2 fruit fly cellular contexts compared by ENCODE assay signal in the genomic region with DNA sequence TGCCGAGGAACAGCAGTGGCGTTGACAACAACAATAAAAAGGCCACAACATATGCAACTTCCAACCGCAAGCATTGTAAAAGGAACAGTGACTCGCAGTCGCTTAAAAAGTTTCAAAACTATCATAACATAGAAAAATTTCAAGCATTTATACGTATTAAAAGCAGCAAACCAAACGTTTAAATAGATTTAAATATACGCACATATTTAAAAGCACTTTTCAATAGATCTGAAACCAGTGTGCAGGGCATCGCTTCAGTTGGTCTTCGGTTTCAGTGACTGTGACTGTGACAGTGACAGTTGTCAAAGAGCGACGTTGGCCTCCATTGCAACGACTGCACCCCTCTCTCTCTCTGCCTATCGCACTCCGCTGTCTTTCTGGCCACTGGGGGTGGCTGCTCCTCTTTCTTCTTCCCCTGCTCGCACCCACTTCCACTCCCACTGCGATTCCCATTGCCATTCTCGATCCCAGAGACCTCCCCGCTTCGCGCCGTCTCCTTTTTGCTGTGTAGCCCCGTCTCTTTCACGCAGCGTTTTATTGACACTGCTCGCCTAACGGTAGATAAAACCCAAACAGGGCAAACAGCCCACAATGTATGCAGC.
TF ChIP-seq lines count a peak whose summit lies in the region.

No protein-coding gene starts in this region.

TF ChIP-seq in whole organism, embryonic, 481 proteins besides CTCF, POLR2A, EP300 and RAD21 (continued from another document and continues in another):
- TF ChIP-seq Med (GFP tag; lab: Kevin White, UChicago) (peak; percentile 94), CG12104 (GFP tag; optimal IDR thresholded peaks at IDR 0.05; lab: Kevin White, UChicago) (no peak), NK7.1 (GFP tag; optimal IDR thresholded peaks at IDR 0.05; lab: Kevin White, UChicago) (no peak), hb (GFP tag; IDR thresholded peaks at IDR 0.05; lab: Robert Waterston, UW; ENCODE audit: partially characterized antibody) (peak; percentile 55; the same call in 2 of the 3 replicates), rib (GFP tag; IDR thresholded peaks at IDR 0.05; lab: Robert Waterston, UW) (no peak), CG31388 (GFP tag; optimal IDR thresholded peaks at IDR 0.05; lab: Kevin White, UChicago) (peak; percentile 22), Myb (GFP tag; optimal IDR thresholded peaks at IDR 0.05; lab: Kevin White, UChicago) (peak; percentile 37), prd (optimal IDR thresholded peaks at IDR 0.05; lab: Kevin White, UChicago) (no peak), prd (GFP tag; IDR thresholded peaks at IDR 0.05; lab: Robert Waterston, UW) (peak; percentile 93), Dbx (GFP tag; IDR thresholded peaks at IDR 0.05; lab: Robert Waterston, UW) (no peak), CG10209 (GFP tag; optimal IDR thresholded peaks at IDR 0.05; lab: Kevin White, UChicago) (peak; percentile 76), cwo (GFP tag; optimal IDR thresholded peaks at IDR 0.05; lab: Kevin White, UChicago) (peak; percentile 56), CG12659 (GFP tag; optimal IDR thresholded peaks at IDR 0.05; lab: Kevin White, UChicago) (peak; percentile 43), CG13624 (GFP tag; optimal IDR thresholded peaks at IDR 0.05; lab: Kevin White, UChicago) (peak; percentile 38), CG8944 (GFP tag; optimal IDR thresholded peaks at IDR 0.05; lab: Kevin White, UChicago) (peak; percentile 60), corto (GFP tag; optimal IDR thresholded peaks at IDR 0.05; lab: Kevin White, UChicago) (peak; percentile 42), ac (GFP tag; optimal IDR thresholded peaks at IDR 0.05; lab: Kevin White, UChicago) (no peak), NC2α (GFP tag; optimal IDR thresholded peaks at IDR 0.05; lab: Kevin White, UChicago) (no peak), cad (GFP tag; optimal IDR thresholded peaks at IDR 0.05; lab: Kevin White, UChicago) (no peak), CG10321 (GFP tag; IDR thresholded peaks at IDR 0.05; lab: Robert Waterston, UW) (peak; percentile 32; the same call in 1 of the 2 replicates), CG9437 (GFP tag; optimal IDR thresholded peaks at IDR 0.05; lab: Kevin White, UChicago) (peak; percentile 54), zen (tag; optimal IDR thresholded peaks at IDR 0.05; lab: Kevin White, UChicago) (peak; percentile 48), ssp (GFP tag; IDR thresholded peaks at IDR 0.05; lab: Robert Waterston, UW) (peak; percentile 70), E2f2 (GFP tag; IDR thresholded peaks at IDR 0.05; lab: Robert Waterston, UW) (peak; percentile 68; the same call in 1 of the 2 replicates), Max (GFP tag; optimal IDR thresholded peaks at IDR 0.05; lab: Kevin White, UChicago) (peak; percentile 1), CG32772 (GFP tag; IDR thresholded peaks at IDR 0.05; lab: Robert Waterston, UW) (peak; percentile 92), CG12769 (tag; optimal IDR thresholded peaks at IDR 0.05; lab: Kevin White, UChicago) (peak; percentile 57), CG33213 (GFP tag; optimal IDR thresholded peaks at IDR 0.05; lab: Kevin White, UChicago) (peak; percentile 52), PHDP (tag; optimal IDR thresholded peaks at IDR 0.05; lab: Kevin White, UChicago) (peak; percentile 82), sob (GFP tag; IDR thresholded peaks at IDR 0.05; lab: Robert Waterston, UW) (peak; percentile 78), Gsc (GFP tag; IDR thresholded peaks at IDR 0.05; lab: Robert Waterston, UW) (peak; percentile 77), eyg (GFP tag; optimal IDR thresholded peaks at IDR 0.05; lab: Kevin White, UChicago) (peak; percentile 58), z (GFP tag; IDR thresholded peaks at IDR 0.05; lab: Robert Waterston, UW) (peak; percentile 50; the same call in 1 of the 3 replicates), CG7987 (GFP tag; optimal IDR thresholded peaks at IDR 0.05; lab: Kevin White, UChicago) (no peak), CG4328 (GFP tag; optimal IDR thresholded peaks at IDR 0.05; lab: Kevin White, UChicago) (no peak), lola (GFP tag; optimal IDR thresholded peaks at IDR 0.05; lab: Kevin White, UChicago) (peak in 1 of 3 experiments; percentile 48), ttk (GFP tag; IDR thresholded peaks at IDR 0.05; lab: Robert Waterston, UW) (peak; percentile 92), B-H1 (GFP tag; IDR thresholded peaks at IDR 0.05; lab: Robert Waterston, UW) (peak; percentile 90), CG6854 (GFP tag; optimal IDR thresholded peaks at IDR 0.05; lab: Kevin White, UChicago) (no peak), Dll (GFP tag; IDR thresholded peaks at IDR 0.05; lab: Robert Waterston, UW; ENCODE audit: partially characterized antibody) (0 out of 4 replicates have a peak, but pooled peaks have one; percentile 27), CG12744 (GFP tag; optimal IDR thresholded peaks at IDR 0.05; lab: Kevin White, UChicago) (no peak), psq (GFP tag; optimal IDR thresholded peaks at IDR 0.05; lab: Kevin White, UChicago) (no peak), yki (optimal IDR thresholded peaks at IDR 0.05; lab: Kevin White, UChicago) (no peak), CG2199 (GFP tag; IDR thresholded peaks at IDR 0.05; lab: Robert Waterston, UW) (peak; percentile 79; the same call in 2 of the 3 replicates), CG10267 (tag; optimal IDR thresholded peaks at IDR 0.05; lab: Kevin White, UChicago) (peak; percentile 76), CG9797 (GFP tag; optimal IDR thresholded peaks at IDR 0.05; lab: Kevin White, UChicago) (no peak), Drgx (GFP tag; IDR thresholded peaks at IDR 0.05; lab: Robert Waterston, UW) (peak; percentile 98), CG1832 (GFP tag; optimal IDR thresholded peaks at IDR 0.05; lab: Kevin White, UChicago) (peak; percentile 25), Bgb (GFP tag; IDR thresholded peaks at IDR 0.05; lab: Robert Waterston, UW; ENCODE audit: partially characterized antibody) (peak; percentile 39; the same call in 1 of the 2 replicates), CG13775 (GFP tag; optimal IDR thresholded peaks at IDR 0.05; lab: Kevin White, UChicago) (peak; percentile 5), CG16779 (GFP tag; IDR thresholded peaks at IDR 0.05; lab: Robert Waterston, UW) (no peak; the same call in 1 of the 2 replicates), gfzf (GFP tag; optimal IDR thresholded peaks at IDR 0.05; lab: Kevin White, UChicago) (no peak), CG11696 (GFP tag; IDR thresholded peaks at IDR 0.05; lab: Robert Waterston, UW) (peak; percentile 82), Taf1 (GFP tag; IDR thresholded peaks at IDR 0.05; lab: Robert Waterston, UW) (0 out of 2 replicates have a peak, but pooled peaks have one; percentile 34), kah (GFP tag; optimal IDR thresholded peaks at IDR 0.05; lab: Kevin White, UChicago) (peak; percentile 72), CG3407 (GFP tag; optimal IDR thresholded peaks at IDR 0.05; lab: Kevin White, UChicago) (peak; percentile 86), jing (GFP tag; optimal IDR thresholded peaks at IDR 0.05; lab: Kevin White, UChicago) (peak; percentile 68), CG18599 (GFP tag; optimal IDR thresholded peaks at IDR 0.05; lab: Kevin White, UChicago) (peak; percentile 51), CG17186 (GFP tag; optimal IDR thresholded peaks at IDR 0.05; lab: Kevin White, UChicago) (peak; percentile 80), tup (GFP tag; optimal IDR thresholded peaks at IDR 0.05; lab: Kevin White, UChicago) (no peak), CG17612 (GFP tag; IDR thresholded peaks at IDR 0.05; lab: Robert Waterston, UW) (no peak)

TF ChIP-seq in whole organism, prepupa, 60 proteins besides CTCF, POLR2A, EP300 and RAD21 (continued from another document):
- TF ChIP-seq Blimp-1 (GFP tag; optimal IDR thresholded peaks at IDR 0.05; lab: Kevin White, UChicago): peak; percentile 69
- TF ChIP-seq Eip93F (GFP tag; optimal IDR thresholded peaks at IDR 0.05; lab: Kevin White, UChicago): no peak
- peak; percentile 90 for TF ChIP-seq topi (GFP tag; optimal IDR thresholded peaks at IDR 0.05; lab: Kevin White, UChicago)
- peak; percentile 91 for TF ChIP-seq spab (GFP tag; optimal IDR thresholded peaks at IDR 0.05; lab: Kevin White, UChicago)
- peak; percentile 91 for TF ChIP-seq CG3032 (tag; optimal IDR thresholded peaks at IDR 0.05; lab: Kevin White, UChicago)
- peak; percentile 97 for TF ChIP-seq svp (GFP tag; lab: Kevin White, UChicago)
- peak; percentile 91 for TF ChIP-seq CG11902 (GFP tag; optimal IDR thresholded peaks at IDR 0.05; lab: Kevin White, UChicago)
- TF ChIP-seq acj6 (GFP tag; optimal IDR thresholded peaks at IDR 0.05; lab: Kevin White, UChicago): peak; percentile 92
- TF ChIP-seq Hr38 (GFP tag; optimal IDR thresholded peaks at IDR 0.05; lab: Kevin White, UChicago): peak; percentile 46
- TF ChIP-seq CG11762 (GFP tag; optimal IDR thresholded peaks at IDR 0.05; lab: Kevin White, UChicago; ENCODE audit: insufficient read depth): peak; percentile 93
- peak; percentile 77 for TF ChIP-seq CG6854 (GFP tag; optimal IDR thresholded peaks at IDR 0.05; lab: Kevin White, UChicago)
- TF ChIP-seq Ets96B (tag; optimal IDR thresholded peaks at IDR 0.05; lab: Kevin White, UChicago): peak; percentile 93
TF ChIP-seq in whole organism, prepupa: peak in this region for 59.
